Worm (Caenorhabditis elegans): ENCODE measurements around the gene cutl-12.

ce11 chrII:8683933-8684332 is 49.6 kb upstream of the cutl-12 start:
- TF ChIP-seq nhr-11 (tag; optimal IDR thresholded peaks at IDR 0.05): no peak
- TF ChIP-seq hlh-6 (tag; optimal IDR thresholded peaks at IDR 0.05): no peak
- no peak for TF ChIP-seq pha-4 (tag; optimal IDR thresholded peaks at IDR 0.05)
- no peak for TF ChIP-seq elt-4 (tag; optimal IDR thresholded peaks at IDR 0.05)
- peak; percentile 8 for TF ChIP-seq unc-86 (tag; optimal IDR thresholded peaks at IDR 0.05)
- no peak for TF ChIP-seq nhr-232 (tag; optimal IDR thresholded peaks at IDR 0.05)
- no peak for TF ChIP-seq F13H6.1 (tag; optimal IDR thresholded peaks at IDR 0.05)
- no peak for TF ChIP-seq ceh-48 (tag; optimal IDR thresholded peaks at IDR 0.05)
- no peak for TF ChIP-seq pqm-1 (tag; optimal IDR thresholded peaks at IDR 0.05)
- no peak for TF ChIP-seq ama-1 (optimal IDR thresholded peaks at IDR 0.05)
- no peak for TF ChIP-seq dve-1 (tag; optimal IDR thresholded peaks at IDR 0.05)
- no peak for TF ChIP-seq K02D7.2 (tag; optimal IDR thresholded peaks at IDR 0.05)
- TF ChIP-seq ceh-22 (tag; optimal IDR thresholded peaks at IDR 0.05): no peak
- no peak for TF ChIP-seq sox-2 (GFP tag; IDR thresholded peaks at IDR 0.05)
